Worm (Caenorhabditis elegans) whole organism, mixed stage, embryonic: ENCODE measurements around the gene F35H10.3.

Experiments used
- bed-3 ChIP-seq: fragments of 200-800 bp; sonication (Bioruptor generic); optimal IDR thresholded peaks from 3 replicates; lab custom pipeline; 2018; ENCODE audit warnings: mild to moderate bottlenecking, missing genetic modification characterization, moderate library complexity, missing compliant biosample characterization
- blmp-1 ChIP-seq: fragments of 150-350 bp; optimal IDR thresholded peaks from 2 replicates; lab custom pipeline; 2014; ENCODE audit warnings: missing biosample characterization, missing genetic modification characterization
- ceh-39 ChIP-seq: fragments of 150-350 bp; optimal IDR thresholded peaks from 2 replicates; lab custom pipeline; 2014; ENCODE audit warnings: missing biosample characterization, missing genetic modification characterization
- ceh-43 ChIP-seq: fragments of 200-800 bp; sonication (Bioruptor generic); optimal IDR thresholded peaks from 2 replicates; lab custom pipeline; 2018; ENCODE audit warnings: mild to moderate bottlenecking, missing genetic modification characterization, moderate library complexity, missing compliant biosample characterization
- ces-1 ChIP-seq: fragments of 150-350 bp; optimal IDR thresholded peaks from 2 replicates; lab custom pipeline; 2014; ENCODE audit warnings: missing biosample characterization, missing genetic modification reagents, missing genetic modification characterization
- drap-1 ChIP-seq: fragments of 200-800 bp; sonication (Bioruptor generic); optimal IDR thresholded peaks from 3 replicates; lab custom pipeline; 2018; ENCODE audit warnings: mild to moderate bottlenecking, missing genetic modification characterization, missing compliant biosample characterization
- elt-1 ChIP-seq: sonication (generic microtip); optimal IDR thresholded peaks from 2 replicates; lab custom pipeline; 2017; ENCODE audit warnings: missing genetic modification characterization, mild to moderate bottlenecking, missing compliant biosample characterization, antibody characterized with exemption, moderate library complexity, borderline replicate concordance; ENCODE audit not compliant: insufficient read depth
- flh-1 ChIP-seq: fragments of 200-800 bp; sonication (Bioruptor generic); optimal IDR thresholded peaks from 2 replicates; lab custom pipeline; 2018; ENCODE audit warnings: mild to moderate bottlenecking, missing genetic modification characterization, moderate library complexity, missing compliant biosample characterization
- ham-2 ChIP-seq: fragments of 200-800 bp; sonication (Bioruptor generic); optimal IDR thresholded peaks from 2 replicates; lab custom pipeline; 2018; ENCODE audit warnings: mild to moderate bottlenecking, missing genetic modification characterization, missing compliant biosample characterization
- hlh-1 ChIP-seq: fragments of 150-350 bp; optimal IDR thresholded peaks from 2 replicates; lab custom pipeline; 2014; ENCODE audit warnings: missing biosample characterization, missing genetic modification reagents, missing genetic modification characterization
- lin-13 ChIP-seq: fragments of 150-350 bp; optimal IDR thresholded peaks from 2 replicates; lab custom pipeline; 2014; ENCODE audit warnings: missing biosample characterization, missing genetic modification characterization
- lin-32 ChIP-seq: fragments of 200-800 bp; sonication (Bioruptor generic); optimal IDR thresholded peaks from 2 replicates; lab custom pipeline; 2018; ENCODE audit warnings: mild to moderate bottlenecking, missing genetic modification characterization, missing compliant biosample characterization
- lsy-2 ChIP-seq: fragments of 150-350 bp; optimal IDR thresholded peaks from 2 replicates; lab custom pipeline; 2014; ENCODE audit warnings: missing biosample characterization, missing genetic modification characterization
- mep-1 ChIP-seq: fragments of 150-350 bp; optimal IDR thresholded peaks from 2 replicates; lab custom pipeline; 2017; ENCODE audit warnings: missing biosample characterization, missing genetic modification reagents, missing genetic modification characterization, inconsistent platforms
- mls-2 ChIP-seq: sonication (generic microtip); optimal IDR thresholded peaks from 2 replicates; lab custom pipeline; 2016; ENCODE audit warnings: mild to moderate bottlenecking, missing genetic modification characterization, moderate library complexity, missing compliant biosample characterization
- nhr-12 ChIP-seq: fragments of 150-350 bp; optimal IDR thresholded peaks from 2 replicates; lab custom pipeline; 2014; ENCODE audit warnings: missing biosample characterization, missing genetic modification characterization
- nhr-2 ChIP-seq: fragments of 150-350 bp; optimal IDR thresholded peaks from 2 replicates; lab custom pipeline; 2014; ENCODE audit warnings: missing biosample characterization, missing genetic modification characterization
- nhr-237 ChIP-seq: fragments of 150-350 bp; optimal IDR thresholded peaks from 2 replicates; lab custom pipeline; 2014; ENCODE audit warnings: missing biosample characterization, missing genetic modification characterization
- nhr-28 ChIP-seq: fragments of 150-350 bp; optimal IDR thresholded peaks from 2 replicates; lab custom pipeline; 2014; ENCODE audit warnings: missing biosample characterization, missing genetic modification characterization
- nhr-76 ChIP-seq: sonication (generic microtip); optimal IDR thresholded peaks from 2 replicates; lab custom pipeline; 2017; ENCODE audit warnings: missing biosample characterization, missing genetic modification characterization
- pha-4 ChIP-seq: fragments of 150-350 bp; optimal IDR thresholded peaks from 2 replicates; lab custom pipeline; 2018; ENCODE audit warnings: missing biosample characterization, missing genetic modification reagents, missing genetic modification characterization
- sem-2 ChIP-seq: fragments of 200-800 bp; sonication (Bioruptor generic); optimal IDR thresholded peaks from 2 replicates; lab custom pipeline; 2018; ENCODE audit warnings: mild to moderate bottlenecking, missing genetic modification characterization, missing compliant biosample characterization
- snpc-4 ChIP-seq: fragments of 150-350 bp; optimal IDR thresholded peaks from 2 replicates; lab custom pipeline; 2014; ENCODE audit warnings: missing biosample characterization, missing genetic modification characterization
- sptf-1 ChIP-seq: sonication (generic microtip); optimal IDR thresholded peaks from 2 replicates; lab custom pipeline; 2017; ENCODE audit warnings: mild to moderate bottlenecking, missing genetic modification characterization, moderate library complexity, missing compliant biosample characterization
- tbx-8 ChIP-seq: fragments of 200-800 bp; sonication (Bioruptor generic); optimal IDR thresholded peaks from 2 replicates; lab custom pipeline; 2018; ENCODE audit warnings: mild to moderate bottlenecking, missing genetic modification characterization, moderate library complexity, missing compliant biosample characterization
- unc-39 ChIP-seq: fragments of 150-350 bp; optimal IDR thresholded peaks from 2 replicates; lab custom pipeline; 2014; ENCODE audit warnings: missing biosample characterization, missing genetic modification characterization
- unc-62 ChIP-seq: fragments of 150-350 bp; optimal IDR thresholded peaks from 2 replicates; lab custom pipeline; 2014; ENCODE audit warnings: missing biosample characterization, missing genetic modification reagents, missing genetic modification characterization
- zip-8 ChIP-seq: fragments of 150-350 bp; optimal IDR thresholded peaks from 2 replicates; lab custom pipeline; 2014; ENCODE audit warnings: missing biosample characterization, missing genetic modification characterization
- ztf-11 ChIP-seq: fragments of 150-350 bp; optimal IDR thresholded peaks from 2 replicates; lab custom pipeline; 2014; ENCODE audit warnings: missing biosample characterization, missing genetic modification characterization

The F35H10.3 gene

DNA sequence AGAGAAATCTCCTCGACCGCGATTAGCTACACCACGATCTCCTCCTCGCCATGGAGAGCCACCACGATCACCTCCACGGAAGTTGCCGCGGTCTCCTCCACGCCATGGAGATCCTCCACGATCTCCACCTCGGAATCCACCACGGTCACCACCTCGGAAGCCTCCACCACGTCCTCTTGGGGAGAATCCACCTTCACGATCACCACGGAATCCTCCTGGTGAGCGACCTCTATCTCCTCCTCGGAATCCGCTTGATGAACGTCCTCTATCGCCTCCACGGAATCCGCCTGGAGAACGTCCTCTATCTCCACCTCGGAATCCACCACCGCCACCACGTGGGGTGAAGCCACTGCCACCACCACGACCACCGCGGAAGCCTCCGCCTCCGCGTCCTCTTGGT is 36.7 kb upstream of the F35H10.3 start:
- TF ChIP-seq hlh-1 (tag; lab: Kevin White, UChicago), result no peak
- TF ChIP-seq ceh-43 (GFP tag; lab: Kevin White, UChicago), result no peak
- no peak for TF ChIP-seq lin-32 (GFP tag; lab: Kevin White, UChicago)
- TF ChIP-seq mls-2, result no peak
- no peak for TF ChIP-seq unc-62 (GFP tag; lab: Kevin White, UChicago)
- TF ChIP-seq zip-8, result no peak
- TF ChIP-seq nhr-2 (tag; lab: Kevin White, UChicago), result no peak
- TF ChIP-seq ztf-11, result no peak
- no peak for TF ChIP-seq unc-39 (tag; lab: Kevin White, UChicago)
- TF ChIP-seq drap-1 (GFP tag; lab: Kevin White, UChicago), result no peak
- TF ChIP-seq sptf-1, result no peak
- no peak for TF ChIP-seq flh-1 (GFP tag; lab: Kevin White, UChicago)
- TF ChIP-seq nhr-76 (tag; lab: Kevin White, UChicago), result no peak
- no peak for TF ChIP-seq blmp-1 (tag; lab: Kevin White, UChicago)
- no peak for TF ChIP-seq bed-3 (GFP tag; lab: Kevin White, UChicago)
- no peak for TF ChIP-seq lsy-2
- TF ChIP-seq mep-1, result no peak
- TF ChIP-seq ceh-39 (tag; lab: Kevin White, UChicago), result no peak

DNA sequence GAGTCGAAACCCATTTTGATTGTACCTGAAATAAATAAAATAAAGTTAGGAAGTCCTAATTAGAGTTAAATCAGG is 36.4 kb upstream of the F35H10.3 start, which contains the start of gene nucl-1:
Gene nucl-1 (minus strand): TSS at position 26 of the 75 bp plus-strand sequence.
- no peak for TF ChIP-seq unc-39 (tag; lab: Kevin White, UChicago)
- no peak for TF ChIP-seq ceh-43 (GFP tag; lab: Kevin White, UChicago)
- TF ChIP-seq pha-4 (tag; lab: Kevin White, UChicago), result no peak
- no peak for TF ChIP-seq unc-62 (GFP tag; lab: Kevin White, UChicago)
- TF ChIP-seq tbx-8 (GFP tag; lab: Kevin White, UChicago), result no peak
- no peak for TF ChIP-seq ces-1
- TF ChIP-seq nhr-12 (tag; lab: Kevin White, UChicago), result no peak
- no peak for TF ChIP-seq snpc-4 (tag; lab: Kevin White, UChicago)
- no peak for TF ChIP-seq nhr-237 (tag; lab: Kevin White, UChicago)

DNA sequence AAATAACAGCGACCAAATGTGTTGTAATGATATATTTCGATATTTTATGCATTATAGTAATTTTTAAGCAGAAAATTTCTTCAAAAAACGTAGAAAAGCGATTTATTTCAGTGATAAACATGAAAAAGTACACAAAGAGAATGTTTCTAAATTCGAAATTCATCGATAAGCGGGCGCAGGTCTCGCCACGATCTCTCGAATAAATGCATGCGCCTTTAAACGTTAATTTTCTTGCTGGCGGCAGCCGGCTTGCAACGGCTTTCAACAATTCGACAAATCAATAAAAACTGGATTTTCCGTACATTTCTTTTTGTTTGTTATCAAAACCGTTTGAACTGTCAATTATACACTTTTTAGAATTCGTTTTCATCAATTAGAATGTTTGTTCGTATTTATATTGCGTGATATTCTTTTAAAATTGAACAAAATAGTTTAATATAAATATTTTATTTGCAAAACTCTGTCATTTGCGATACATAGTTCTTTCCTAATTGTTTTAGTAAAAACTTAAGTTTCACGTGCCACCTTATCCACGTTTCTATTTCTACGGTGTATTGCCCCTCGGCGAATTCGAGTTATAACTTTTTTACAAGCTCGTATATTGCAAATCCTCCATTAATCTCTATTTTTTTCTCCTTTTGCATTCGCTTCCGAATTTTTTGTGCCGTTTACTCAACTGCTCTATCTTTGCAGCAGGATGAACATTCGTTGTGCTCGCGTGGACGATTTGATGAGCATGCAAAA is 36.0 kb upstream of the F35H10.3 start, which contains the start of gene daf-31:
Gene daf-31 (plus strand): TSS at position 694 of the 744 bp plus-strand sequence.
- TF ChIP-seq ham-2 (GFP tag; lab: Kevin White, UChicago) (peak; percentile 89), pha-4 (tag; lab: Kevin White, UChicago) (peak; percentile 54), hlh-1 (tag; lab: Kevin White, UChicago) (peak; percentile 11), elt-1 (tag; lab: Kevin White, UChicago) (no peak), bed-3 (GFP tag; lab: Kevin White, UChicago) (no peak), nhr-12 (tag; lab: Kevin White, UChicago) (no peak), snpc-4 (tag; lab: Kevin White, UChicago) (no peak), lsy-2 (peak; percentile 34), lin-13 (tag; lab: Kevin White, UChicago) (peak; percentile 45), mep-1 (peak; percentile 47), ceh-39 (tag; lab: Kevin White, UChicago) (peak; percentile 72)

DNA sequence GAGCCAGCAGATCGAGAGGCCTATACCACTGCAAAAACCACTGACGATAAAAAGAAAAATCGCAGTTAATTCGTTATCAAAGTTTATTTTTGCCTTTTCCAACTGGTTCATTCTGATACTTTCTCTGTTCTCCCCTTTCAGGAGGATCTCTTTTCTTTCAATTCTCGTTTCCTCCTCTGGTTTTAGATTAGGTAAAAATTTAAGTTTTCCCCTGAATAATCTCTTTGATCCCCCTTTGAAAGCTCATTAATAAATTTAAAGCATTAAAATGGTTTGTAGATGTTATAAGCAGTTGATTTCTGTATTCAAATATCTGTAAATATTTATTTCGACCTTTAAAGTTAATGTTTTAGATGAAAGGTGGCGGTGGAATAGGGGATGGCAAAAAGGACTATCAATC is 34.5 kb upstream of the F35H10.3 start, which contains the start of gene K07H8.2:
Gene K07H8.2 (plus strand): TSS at position 301 of the 400 bp plus-strand sequence.
- TF ChIP-seq snpc-4 (tag; lab: Kevin White, UChicago) (no peak), mls-2 (no peak), mep-1 (no peak)

DNA sequence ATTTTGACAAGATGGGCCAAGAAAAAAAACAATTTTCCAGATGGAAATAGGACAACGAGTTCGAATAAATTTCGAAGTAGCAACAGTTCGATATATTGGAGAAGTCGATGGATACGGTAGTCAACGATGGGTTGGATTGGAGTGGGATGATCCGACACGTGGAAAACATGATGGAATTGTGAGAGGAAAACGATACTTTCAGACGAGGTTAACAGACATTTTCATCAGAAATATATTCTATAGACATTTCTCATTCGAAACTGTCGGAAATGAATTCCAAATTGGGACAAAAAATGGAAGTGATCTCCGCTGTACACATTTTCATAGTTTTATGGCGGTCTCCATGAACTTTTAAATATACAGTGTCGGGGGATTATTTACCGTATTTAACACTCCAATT is 31.1 kb upstream of the F35H10.3 start, which contains the start of gene tbce-1:
Gene tbce-1 (plus strand): TSS at position 41 of the 400 bp plus-strand sequence.
- TF ChIP-seq sem-2 (no peak), unc-62 (GFP tag; lab: Kevin White, UChicago) (no peak), nhr-28 (no peak)

DNA sequence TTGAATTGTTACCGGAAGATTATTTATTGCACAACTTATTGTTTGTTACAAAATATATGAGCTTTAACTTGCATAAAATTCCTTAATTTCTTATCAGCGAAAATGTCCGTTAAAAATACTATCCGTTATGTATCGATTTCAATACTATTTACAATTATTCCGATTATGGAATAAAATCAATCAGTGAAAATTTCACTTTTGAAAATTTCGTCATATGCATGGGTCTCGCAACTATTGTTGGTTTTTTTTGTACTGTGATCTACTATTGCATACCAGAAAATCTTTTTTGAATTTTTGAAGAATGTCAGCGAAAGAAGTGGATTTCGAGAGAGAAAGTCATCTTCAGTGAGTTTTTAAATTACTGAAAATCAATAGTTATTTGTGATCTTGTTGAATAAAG is 28.6 kb upstream of the F35H10.3 start, which contains the start of gene nprl-3:
Gene nprl-3 (plus strand): TSS at position 301 of the 400 bp plus-strand sequence.
- TF ChIP-seq lsy-2, result no peak
- no peak for TF ChIP-seq unc-39 (tag; lab: Kevin White, UChicago)
- TF ChIP-seq mls-2, result no peak
- no peak for TF ChIP-seq mep-1
